Worm (Caenorhabditis elegans) whole organism, L2 larva: ENCODE results near the gene F34D6.1.
"Not testable (repeated sequence)": the region's sequence is repeated elsewhere in the genome, so short reads cannot be mapped to it uniquely, and the experiment has no call there.

Source experiments
- C34F6.9 ChIP-seq: fragments of 150-350 bp; optimal IDR thresholded peaks from 2 replicates; lab custom pipeline; 2014; ENCODE audit warnings: missing biosample characterization, missing genetic modification characterization
- F13H6.1 ChIP-seq: sonication (generic microtip); optimal IDR thresholded peaks from 2 replicates; lab custom pipeline; 2016; ENCODE audit warnings: missing genetic modification characterization, missing compliant biosample characterization
- R02D3.7 ChIP-seq: fragments of 150-350 bp; optimal IDR thresholded peaks from 2 replicates; lab custom pipeline; 2014; ENCODE audit warnings: missing biosample characterization, missing genetic modification characterization
- ZK546.5 ChIP-seq: sonication (generic microtip); optimal IDR thresholded peaks from 2 replicates; lab custom pipeline; 2017; ENCODE audit warnings: missing biosample characterization, missing genetic modification characterization
- alr-1 ChIP-seq: fragments of 150-350 bp; optimal IDR thresholded peaks from 2 replicates; lab custom pipeline; 2014; ENCODE audit warnings: missing biosample characterization, missing genetic modification characterization
- ama-1 ChIP-seq: fragments of 150-350 bp; optimal IDR thresholded peaks from 2 replicates; lab custom pipeline; 2018; ENCODE audit warnings: inconsistent platforms
- ceh-16 ChIP-seq: fragments of 150-350 bp; optimal IDR thresholded peaks from 2 replicates; lab custom pipeline; 2014; ENCODE audit warnings: missing biosample characterization, missing genetic modification characterization
- ceh-82 ChIP-seq: fragments of 150-350 bp; optimal IDR thresholded peaks from 2 replicates; lab custom pipeline; 2014; ENCODE audit warnings: missing biosample characterization, missing genetic modification characterization
- crh-2 ChIP-seq: sonication (generic microtip); optimal IDR thresholded peaks from 2 replicates; lab custom pipeline; 2017; ENCODE audit warnings: missing biosample characterization, missing genetic modification characterization
- egl-27 ChIP-seq: sonication (generic microtip); optimal IDR thresholded peaks from 3 replicates; lab custom pipeline; 2017; ENCODE audit warnings: missing biosample characterization, missing genetic modification reagents, missing genetic modification characterization
- elt-1 ChIP-seq: fragments of 150-350 bp; optimal IDR thresholded peaks from 2 replicates; lab custom pipeline; 2014; ENCODE audit warnings: missing biosample characterization, missing genetic modification characterization
- elt-3 ChIP-seq: sonication (generic microtip); optimal IDR thresholded peaks from 2 replicates; lab custom pipeline; 2017; ENCODE audit warnings: missing biosample characterization, missing genetic modification characterization
- lin-11 ChIP-seq: fragments of 150-350 bp; sonication (generic microtip); optimal IDR thresholded peaks from 2 replicates; lab custom pipeline; 2014; ENCODE audit warnings: missing biosample characterization, missing genetic modification characterization, inconsistent platforms, mixed read lengths
- lin-13 ChIP-seq: fragments of 150-350 bp; optimal IDR thresholded peaks from 2 replicates; lab custom pipeline; 2014; ENCODE audit warnings: missing biosample characterization, missing genetic modification reagents, missing genetic modification characterization
- lin-39 ChIP-seq: fragments of 150-350 bp; optimal IDR thresholded peaks from 2 replicates; lab custom pipeline; 2014; ENCODE audit warnings: missing biosample characterization, missing genetic modification reagents, missing genetic modification characterization
- lsy-2 ChIP-seq, 2 experiments: fragments of 150-350 bp in 1 of 2; sonication (generic microtip) in 1 of 2; optimal IDR thresholded peaks; 2 replicates each; lab custom pipeline; 2014 to 2017; ENCODE audit warnings: missing biosample characterization in 2 of 2, missing genetic modification characterization in 2 of 2
- mbf-1 ChIP-seq: sonication (generic microtip); optimal IDR thresholded peaks from 2 replicates; lab custom pipeline; 2017; ENCODE audit warnings: missing biosample characterization, missing genetic modification characterization
- mdl-1 ChIP-seq, 2 experiments: fragments of 150-350 bp in 1 of 2; sonication (generic microtip) in 1 of 2; optimal IDR thresholded peaks; 2 replicates each; lab custom pipeline; 2017; ENCODE audit warnings: missing biosample characterization in 2 of 2, missing genetic modification characterization in 2 of 2
- nhr-10 ChIP-seq: sonication (generic microtip); optimal IDR thresholded peaks from 2 replicates; lab custom pipeline; 2017; ENCODE audit warnings: missing biosample characterization, missing genetic modification characterization
- nhr-129 ChIP-seq: fragments of 150-350 bp; optimal IDR thresholded peaks from 2 replicates; lab custom pipeline; 2014; ENCODE audit warnings: missing biosample characterization, missing genetic modification characterization
- nhr-21 ChIP-seq: fragments of 150-350 bp; optimal IDR thresholded peaks from 2 replicates; lab custom pipeline; 2014; ENCODE audit warnings: missing biosample characterization, missing genetic modification characterization
- nhr-23 ChIP-seq: fragments of 150-350 bp; optimal IDR thresholded peaks from 2 replicates; lab custom pipeline; 2014; ENCODE audit warnings: missing biosample characterization, missing genetic modification reagents, missing genetic modification characterization
- nhr-6 ChIP-seq: fragments of 150-350 bp; optimal IDR thresholded peaks from 2 replicates; lab custom pipeline; 2014; ENCODE audit warnings: missing biosample characterization, missing genetic modification characterization
- nhr-77 ChIP-seq: fragments of 150-350 bp; optimal IDR thresholded peaks from 2 replicates; lab custom pipeline; 2014; ENCODE audit warnings: missing biosample characterization, missing genetic modification characterization
- sem-4 ChIP-seq: fragments of 150-350 bp; optimal IDR thresholded peaks from 2 replicates; lab custom pipeline; 2014; ENCODE audit warnings: missing biosample characterization, missing genetic modification reagents, missing genetic modification characterization
- skn-1 ChIP-seq: sonication (generic microtip); optimal IDR thresholded peaks from 2 replicates; lab custom pipeline; 2017; ENCODE audit warnings: missing biosample characterization, missing genetic modification characterization
- sma-3 ChIP-seq: sonication (generic microtip); optimal IDR thresholded peaks from 2 replicates; lab custom pipeline; 2016; ENCODE audit warnings: missing genetic modification reagents, missing genetic modification characterization, missing compliant biosample characterization
- sma-9 ChIP-seq, 2 experiments: fragments of 150-350 bp in 1 of 2; sonication (generic microtip) in 1 of 2; optimal IDR thresholded peaks; 2 replicates each; lab custom pipeline; 2014 to 2016; ENCODE audit warnings: missing genetic modification characterization in 2 of 2, mild to moderate bottlenecking in 1 of 2, missing biosample characterization in 1 of 2, missing compliant biosample characterization in 1 of 2, missing genetic modification reagents in 1 of 2, moderate library complexity in 1 of 2
- snpc-4 ChIP-seq: fragments of 150-350 bp; optimal IDR thresholded peaks from 2 replicates; lab custom pipeline; 2014; ENCODE audit warnings: missing biosample characterization, missing genetic modification characterization
- unc-39 ChIP-seq: fragments of 150-350 bp; optimal IDR thresholded peaks from 2 replicates; lab custom pipeline; 2014; ENCODE audit warnings: missing biosample characterization, missing genetic modification characterization
- unc-55 ChIP-seq: fragments of 150-350 bp; sonication (generic microtip); optimal IDR thresholded peaks from 3 replicates; lab custom pipeline; 2014; ENCODE audit warnings: missing biosample characterization, missing genetic modification reagents, missing genetic modification characterization
- unc-62 ChIP-seq: fragments of 150-350 bp; optimal IDR thresholded peaks from 2 replicates; lab custom pipeline; 2014; ENCODE audit warnings: missing biosample characterization, missing genetic modification reagents, missing genetic modification characterization
- zag-1 ChIP-seq: fragments of 150-350 bp; optimal IDR thresholded peaks from 2 replicates; lab custom pipeline; 2014; ENCODE audit warnings: missing biosample characterization, missing genetic modification characterization
- ztf-11 ChIP-seq: sonication (generic microtip); optimal IDR thresholded peaks from 2 replicates; lab custom pipeline; 2017; ENCODE audit warnings: missing biosample characterization, missing genetic modification characterization
- ztf-4 ChIP-seq: fragments of 150-350 bp; optimal IDR thresholded peaks from 2 replicates; lab custom pipeline; 2014; ENCODE audit warnings: missing biosample characterization, missing genetic modification characterization

Gene F34D6.1

DNA sequence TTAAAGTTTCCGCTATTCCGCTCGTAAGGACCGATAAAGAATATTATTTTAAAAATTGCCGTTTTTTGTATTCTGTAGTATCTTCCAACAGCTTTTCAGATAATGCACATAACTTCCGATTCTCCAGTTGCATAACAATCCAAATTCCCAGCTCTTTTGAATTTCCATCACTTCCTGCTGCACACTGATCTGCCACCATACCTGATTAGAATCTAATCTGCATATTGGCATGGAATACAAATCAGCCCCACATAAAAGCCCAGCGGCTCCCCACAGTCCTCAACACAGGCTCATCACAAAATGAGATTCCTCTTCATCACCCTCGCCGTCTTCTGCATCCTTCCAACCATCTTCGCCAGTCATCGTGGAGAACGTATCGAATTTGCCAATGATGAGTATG, 7.6 kb upstream of the F34D6.1 start, which contains the start of gene nspf-2:
TSS of gene nspf-2 (plus strand) at position 301 of the 400 bp plus-strand sequence.
- not testable (repeated sequence) for TF ChIP-seq nhr-129 (tag; lab: Kevin White, UChicago); nhr-10; crh-2 (tag; lab: Kevin White, UChicago)
- TF ChIP-seq, all 48 proteins: peak for 0; not testable (repeated sequence) for 48

DNA sequence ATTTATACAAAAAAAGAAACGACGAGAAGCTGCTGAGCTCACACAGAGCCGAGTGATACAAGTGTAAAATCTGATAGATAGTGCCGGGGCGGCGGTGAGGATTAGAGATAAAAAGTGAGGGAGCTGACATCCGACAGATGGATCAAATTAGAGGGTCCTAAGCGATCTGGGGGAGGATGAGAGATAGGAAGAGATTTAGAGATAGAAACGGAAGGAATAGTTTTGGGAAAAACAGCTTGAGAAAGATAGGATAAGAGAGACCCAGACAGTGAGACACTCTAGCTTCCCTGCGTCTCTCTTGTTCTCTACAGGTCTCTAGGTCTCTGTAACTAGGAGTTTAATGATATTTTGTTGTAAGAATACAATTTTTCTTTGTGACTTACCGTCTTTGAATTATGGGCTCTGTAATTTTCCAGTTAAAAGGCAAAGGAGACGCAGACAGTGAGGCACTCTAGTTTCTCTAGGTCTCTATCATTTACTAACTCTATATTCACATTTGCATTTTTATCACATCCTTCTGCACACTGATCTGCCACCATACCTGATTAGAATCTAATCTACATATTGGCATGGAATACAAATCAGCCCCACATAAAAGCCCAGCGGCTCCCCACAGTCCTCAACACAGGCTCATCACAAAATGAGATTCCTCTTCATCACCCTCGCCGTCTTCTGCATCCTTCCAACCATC, 6.1 kb upstream of the F34D6.1 start, which contains the start of the genes sup-9 and nspf-1:
TSS of gene sup-9 (minus strand) at position 43 of the 691 bp plus-strand sequence.
TSS of gene nspf-1 (plus strand) at position 641 of the 691 bp plus-strand sequence.
- TF ChIP-seq sma-3 (GFP tag; lab: Kevin White, UChicago): no peak
- TF ChIP-seq ztf-4 (tag; lab: Kevin White, UChicago): no peak
- peak; percentile 26 for TF ChIP-seq C34F6.9 (tag; lab: Kevin White, UChicago)
- TF ChIP-seq sma-9 (GFP tag; optimal IDR thresholded peaks at IDR 0.05; lab: Kevin White, UChicago): peak; percentile 49
- no peak for TF ChIP-seq sma-9 (tag; optimal IDR thresholded peaks at IDR 0.05; lab: Kevin White, UChicago)
- TF ChIP-seq sem-4 (tag; lab: Kevin White, UChicago): peak; percentile 24
- TF ChIP-seq lin-39: no peak
- no peak for TF ChIP-seq mbf-1 (tag; lab: Kevin White, UChicago)
- peak; percentile 59 for TF ChIP-seq lin-13 (GFP tag; lab: Kevin White, UChicago)
- TF ChIP-seq nhr-129 (tag; lab: Kevin White, UChicago): no peak
- no peak for TF ChIP-seq unc-62 (GFP tag; lab: Kevin White, UChicago)
- TF ChIP-seq zag-1 (tag; lab: Kevin White, UChicago): no peak
- peak in 1 of 2 experiments; percentile 28 for TF ChIP-seq lsy-2 (tag; optimal IDR thresholded peaks at IDR 0.05; lab: Kevin White, UChicago)
- peak; percentile 44 for TF ChIP-seq F13H6.1
- TF ChIP-seq ceh-82 (tag; lab: Kevin White, UChicago): no peak
- TF ChIP-seq nhr-77 (tag; lab: Kevin White, UChicago): no peak

DNA sequence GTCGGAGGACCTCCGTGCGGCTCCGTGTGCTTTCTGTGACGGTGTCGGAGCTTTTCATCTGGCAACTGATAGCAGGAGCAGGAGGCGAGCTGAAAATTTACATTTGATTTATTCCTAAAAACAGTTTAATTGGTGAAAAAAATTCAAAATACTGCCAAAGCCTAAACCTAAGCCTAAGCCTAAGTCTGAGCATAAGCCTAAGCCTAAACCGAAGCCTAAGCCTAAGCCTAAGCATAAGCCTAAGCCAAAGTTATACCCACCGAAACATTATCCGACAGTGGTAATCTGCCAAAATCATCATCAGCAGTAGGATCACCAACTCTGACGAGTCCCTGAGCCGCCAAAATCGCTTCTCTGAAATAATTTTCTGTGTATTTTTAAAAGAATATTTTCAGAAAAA, 3.8 kb upstream of the F34D6.1 start:
- no peak for TF ChIP-seq lin-11 (tag; lab: Kevin White, UChicago)
- no peak for TF ChIP-seq ama-1 (lab: Kevin White, UChicago)
- no peak for TF ChIP-seq unc-62 (GFP tag; lab: Kevin White, UChicago)
- no peak for TF ChIP-seq unc-55 (GFP tag; lab: Kevin White, UChicago)
- TF ChIP-seq elt-3 (tag; lab: Kevin White, UChicago): no peak
- no peak for TF ChIP-seq zag-1 (tag; lab: Kevin White, UChicago)
- TF ChIP-seq mdl-1 (tag; optimal IDR thresholded peaks at IDR 0.05; lab: Kevin White, UChicago): no peak
- TF ChIP-seq lin-13 (GFP tag; lab: Kevin White, UChicago): no peak
- no peak for TF ChIP-seq nhr-6 (tag; lab: Kevin White, UChicago)
- TF ChIP-seq elt-1: no peak
- TF ChIP-seq nhr-10: no peak
- TF ChIP-seq ceh-16 (tag; lab: Kevin White, UChicago): no peak
- TF ChIP-seq lsy-2 (tag; optimal IDR thresholded peaks at IDR 0.05; lab: Kevin White, UChicago): no peak
- TF ChIP-seq ztf-11: no peak
- no peak for TF ChIP-seq egl-27 (tag; lab: Kevin White, UChicago)
- TF ChIP-seq nhr-23: no peak
- TF ChIP-seq sma-9 (GFP tag; optimal IDR thresholded peaks at IDR 0.05; lab: Kevin White, UChicago): no peak
- no peak for TF ChIP-seq sma-9 (tag; optimal IDR thresholded peaks at IDR 0.05; lab: Kevin White, UChicago)
- no peak for TF ChIP-seq R02D3.7 (tag; lab: Kevin White, UChicago)

DNA sequence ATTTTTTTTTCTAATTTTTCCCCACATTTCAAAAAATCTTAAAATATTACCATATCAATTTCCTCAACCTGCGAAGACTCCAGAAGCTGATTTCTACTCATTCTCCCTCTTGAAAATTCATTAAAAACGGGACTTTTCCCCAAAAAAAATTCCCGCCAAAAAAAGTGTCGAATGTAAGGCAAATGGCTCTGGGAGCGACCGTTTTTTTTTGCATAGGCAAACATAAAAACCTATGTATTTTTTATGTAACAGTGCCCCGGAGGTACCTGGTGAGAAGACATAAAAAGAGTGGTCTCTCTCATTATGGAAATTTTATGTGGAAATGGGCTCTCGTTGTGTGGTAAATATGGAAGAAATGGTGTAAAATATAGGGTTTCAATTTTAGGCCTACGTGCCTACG, 3.2 kb upstream of the F34D6.1 start, which contains the start of gene ceh-87:
TSS of gene ceh-87 (minus strand) at position 101 of the 400 bp plus-strand sequence.
- TF ChIP-seq nhr-23: no peak
- TF ChIP-seq ztf-11: no peak
- TF ChIP-seq sma-3 (GFP tag; lab: Kevin White, UChicago): no peak
- TF ChIP-seq lin-39: no peak
- no peak for TF ChIP-seq skn-1 (tag; lab: Kevin White, UChicago)
- TF ChIP-seq R02D3.7 (tag; lab: Kevin White, UChicago): no peak
- no peak for TF ChIP-seq zag-1 (tag; lab: Kevin White, UChicago)
- no peak for TF ChIP-seq snpc-4 (tag; lab: Kevin White, UChicago)
- no peak for TF ChIP-seq ceh-82 (tag; lab: Kevin White, UChicago)
- TF ChIP-seq alr-1 (tag; lab: Kevin White, UChicago): no peak
- TF ChIP-seq nhr-10: no peak
- no peak for TF ChIP-seq nhr-21 (tag; lab: Kevin White, UChicago)
- TF ChIP-seq egl-27 (tag; lab: Kevin White, UChicago): no peak
- no peak for TF ChIP-seq crh-2 (tag; lab: Kevin White, UChicago)
- TF ChIP-seq unc-39 (tag; lab: Kevin White, UChicago): no peak
- no peak for TF ChIP-seq ZK546.5
- TF ChIP-seq nhr-77 (tag; lab: Kevin White, UChicago): no peak
- TF ChIP-seq lsy-2 (tag; optimal IDR thresholded peaks at IDR 0.05; lab: Kevin White, UChicago): no peak
- no peak for TF ChIP-seq sma-9 (GFP tag; optimal IDR thresholded peaks at IDR 0.05; lab: Kevin White, UChicago)
- no peak for TF ChIP-seq sma-9 (tag; optimal IDR thresholded peaks at IDR 0.05; lab: Kevin White, UChicago)
- TF ChIP-seq nhr-6 (tag; lab: Kevin White, UChicago): no peak
